Fruit fly (Drosophila melanogaster) whole organism, pupa: ENCODE results near the gene Obp19c.
A peak's percentile ranks its signal among the peaks of the same experiment; 100 is the strongest.

Experiments used
- CG10348 ChIP-seq: fragments of 200-800 bp; sonication (Bioruptor generic); IDR thresholded peaks from 2 replicates; pipeline ENCODE4 v1.3.6; 2022; ENCODE audit warnings: missing biosample characterization, missing genetic modification characterization
- CG12605 ChIP-seq: fragments of 200-800 bp; sonication (Bioruptor generic); IDR thresholded peaks from 2 replicates; pipeline ENCODE4 v1.3.6; 2022; ENCODE audit warnings: missing biosample characterization, missing genetic modification characterization
- CG13204 ChIP-seq: fragments of 200-800 bp; sonication (Bioruptor generic); optimal IDR thresholded peaks from 2 replicates; lab custom pipeline; 2018; ENCODE audit warnings: missing biosample characterization, mild to moderate bottlenecking, missing genetic modification characterization, moderate library complexity
- CG14655 ChIP-seq: fragments of 200-800 bp; sonication (Bioruptor generic); optimal IDR thresholded peaks from 3 replicates; lab custom pipeline; 2017; ENCODE audit warnings: mild to moderate bottlenecking, missing biosample characterization, missing genetic modification reagents, missing genetic modification characterization
- CG15710 ChIP-seq: fragments of 200-800 bp; sonication (Bioruptor generic); optimal IDR thresholded peaks from 2 replicates; lab custom pipeline; 2018; ENCODE audit warnings: missing biosample characterization, mild to moderate bottlenecking, missing genetic modification characterization, moderate library complexity
- CG17806 ChIP-seq: fragments of 200-800 bp; sonication (Bioruptor generic); optimal IDR thresholded peaks from 2 replicates; lab custom pipeline; 2018; ENCODE audit warnings: missing biosample characterization, mild to moderate bottlenecking, missing genetic modification characterization, moderate library complexity
- CG32121 ChIP-seq: fragments of 200-800 bp; sonication (Bioruptor generic); IDR thresholded peaks from 2 replicates; pipeline ENCODE4 v1.3.6; 2022; ENCODE audit warnings: missing biosample characterization, missing genetic modification characterization
- CG34367 ChIP-seq: fragments of 200-800 bp; sonication (Bioruptor generic); optimal IDR thresholded peaks from 2 replicates; lab custom pipeline; 2018; ENCODE audit warnings: missing biosample characterization, mild to moderate bottlenecking, missing genetic modification characterization
- CG4496 ChIP-seq: fragments of 200-800 bp; sonication (Bioruptor generic); IDR thresholded peaks from 3 replicates; pipeline ENCODE4 v1.3.6; 2022; ENCODE audit warnings: missing biosample characterization, missing genetic modification characterization
- CG8159 ChIP-seq: fragments of 200-800 bp; sonication (Bioruptor generic); optimal IDR thresholded peaks from 3 replicates; lab custom pipeline; 2018; ENCODE audit warnings: missing biosample characterization, mild to moderate bottlenecking, missing genetic modification characterization, moderate library complexity
- CG8301 ChIP-seq: fragments of 200-800 bp; sonication (Bioruptor generic); optimal IDR thresholded peaks from 2 replicates; lab custom pipeline; 2018; ENCODE audit warnings: missing biosample characterization, mild to moderate bottlenecking, missing genetic modification characterization
- CG9948 ChIP-seq: fragments of 200-800 bp; sonication (Bioruptor generic); optimal IDR thresholded peaks from 2 replicates; lab custom pipeline; 2018; ENCODE audit warnings: missing biosample characterization, mild to moderate bottlenecking, missing genetic modification characterization, moderate library complexity
- D1 ChIP-seq: fragments of 200-800 bp; sonication (Bioruptor generic); optimal IDR thresholded peaks from 2 replicates; lab custom pipeline; 2018; ENCODE audit warnings: missing biosample characterization, mild to moderate bottlenecking, missing genetic modification characterization, moderate library complexity
- EcR ChIP-seq: fragments of 200-800 bp; sonication (Bioruptor generic); optimal IDR thresholded peaks from 3 replicates; lab custom pipeline; 2019; ENCODE audit warnings: missing biosample characterization, missing genetic modification characterization, mild to moderate bottlenecking, moderate library complexity, missing genetic modification reagents
- Ets98B ChIP-seq: fragments of 200-800 bp; sonication (Bioruptor generic); IDR thresholded peaks from 2 replicates; pipeline ENCODE4 v1.3.6; 2022; ENCODE audit warnings: missing biosample characterization, missing genetic modification characterization
- Pif1A ChIP-seq: fragments of 200-800 bp; sonication (Bioruptor generic); optimal IDR thresholded peaks from 3 replicates; lab custom pipeline; 2016; ENCODE audit warnings: missing biosample characterization, missing genetic modification characterization
- Pif1B ChIP-seq: fragments of 200-800 bp; sonication (Bioruptor generic); optimal IDR thresholded peaks from 3 replicates; lab custom pipeline; 2016; ENCODE audit warnings: missing biosample characterization, missing genetic modification characterization
- Snoo ChIP-seq: fragments of 200-800 bp; sonication (Bioruptor generic); optimal IDR thresholded peaks from 3 replicates; lab custom pipeline; 2017; ENCODE audit warnings: missing biosample characterization, mild to moderate bottlenecking, missing genetic modification characterization, inconsistent platforms
- fd96Ca ChIP-seq: fragments of 200-800 bp; sonication (Bioruptor generic); IDR thresholded peaks from 3 replicates; pipeline ENCODE4 v1.3.6; 2022; ENCODE audit warnings: missing biosample characterization, missing genetic modification characterization
- gl ChIP-seq: fragments of 200-800 bp; sonication (Bioruptor generic); optimal IDR thresholded peaks from 2 replicates; lab custom pipeline; 2018; ENCODE audit warnings: missing biosample characterization, mild to moderate bottlenecking, missing genetic modification characterization
- rn ChIP-seq: fragments of 200-800 bp; sonication (Bioruptor generic); IDR thresholded peaks from 2 replicates; pipeline ENCODE4 v1.3.6; 2022; ENCODE audit warnings: missing biosample characterization, missing genetic modification characterization

Obp19c gene

dm6 chrX:20415444-20415843 is 3.3 kb downstream of the Obp19c start, which contains the start of gene Obp19a:
Obp19a (plus strand) TSS chrX:20415744.
- no peak for TF ChIP-seq CG12605 (GFP tag; lab: Robert Waterston, UW)
- no peak for TF ChIP-seq EcR (GFP tag; lab: Kevin White, UChicago)
- no peak for TF ChIP-seq gl (tag; lab: Kevin White, UChicago)
- TF ChIP-seq rn (GFP tag; lab: Robert Waterston, UW), result no peak
- TF ChIP-seq CG13204, result no peak
- TF ChIP-seq CG34367 (tag; lab: Kevin White, UChicago), result no peak
- TF ChIP-seq Snoo (tag; lab: Kevin White, UChicago), result no peak
- TF ChIP-seq CG14655, result no peak
- no peak for TF ChIP-seq D1 (tag; lab: Kevin White, UChicago)
- no peak for TF ChIP-seq Pif1A (GFP tag; lab: Kevin White, UChicago)

dm6 chrX:20414099-20414498 is 4.7 kb downstream of the Obp19c start, which contains the start of gene CG15458:
CG15458 (minus strand) TSS chrX:20414199.
- TF ChIP-seq CG32121 (no peak), CG34367 (tag; lab: Kevin White, UChicago) (no peak), CG12605 (GFP tag; lab: Robert Waterston, UW) (no peak), CG13204 (no peak), fd96Ca (no peak), Pif1B (GFP tag; lab: Kevin White, UChicago) (no peak), CG10348 (no peak), CG14655 (no peak), CG17806 (tag; lab: Kevin White, UChicago) (no peak), D1 (tag; lab: Kevin White, UChicago) (no peak), CG8301 (tag; lab: Kevin White, UChicago) (no peak), Snoo (tag; lab: Kevin White, UChicago) (no peak), rn (GFP tag; lab: Robert Waterston, UW) (no peak), CG8159 (tag; lab: Kevin White, UChicago) (no peak), Ets98B (GFP tag; lab: Robert Waterston, UW) (no peak)

DNA sequence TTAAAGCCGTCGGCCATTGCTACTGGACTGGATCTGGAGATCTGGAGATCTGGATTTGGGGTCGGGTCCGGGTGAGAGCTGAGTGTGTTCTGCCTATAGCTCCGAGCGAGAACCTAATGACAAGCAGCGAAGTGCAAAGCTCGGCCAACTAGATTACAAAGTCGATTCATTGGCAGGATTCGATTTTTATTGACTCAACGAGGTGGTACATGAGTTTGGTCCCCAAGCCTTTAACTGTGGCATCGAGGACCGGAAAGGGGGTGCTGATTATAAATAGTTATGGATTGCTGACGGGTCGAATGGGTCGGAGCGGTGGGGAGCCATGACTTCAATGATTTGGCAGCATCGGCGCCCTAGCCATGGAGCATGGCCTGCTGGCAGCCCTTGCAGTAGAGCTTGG is 5.3 kb downstream of the Obp19c start, which contains the start of gene CG15459:
TSS of gene CG15459 (minus strand) at position 101 of the 400 bp plus-strand sequence.
- no peak for TF ChIP-seq CG15710
- no peak for TF ChIP-seq D1 (tag; lab: Kevin White, UChicago)
- no peak for TF ChIP-seq CG10348
- TF ChIP-seq Ets98B (GFP tag; lab: Robert Waterston, UW), result no peak
- TF ChIP-seq Pif1A (GFP tag; lab: Kevin White, UChicago), result no peak
- no peak for TF ChIP-seq CG13204
- no peak for TF ChIP-seq rn (GFP tag; lab: Robert Waterston, UW)
- TF ChIP-seq CG8301 (tag; lab: Kevin White, UChicago), result no peak
- TF ChIP-seq CG12605 (GFP tag; lab: Robert Waterston, UW), result no peak
- no peak for TF ChIP-seq gl (tag; lab: Kevin White, UChicago)
- TF ChIP-seq CG8159 (tag; lab: Kevin White, UChicago), result no peak
- no peak for TF ChIP-seq fd96Ca

dm6 chrX:20411635-20412034 is 7.1 kb downstream of the Obp19c start:
- TF ChIP-seq CG8301 (tag; lab: Kevin White, UChicago) (no peak), rn (GFP tag; lab: Robert Waterston, UW) (no peak), Pif1A (GFP tag; lab: Kevin White, UChicago) (no peak), fd96Ca (no peak), CG9948 (tag; lab: Kevin White, UChicago) (no peak), EcR (GFP tag; lab: Kevin White, UChicago) (no peak), CG17806 (tag; lab: Kevin White, UChicago) (no peak), CG10348 (no peak)

- TF ChIP-seq CG34367 (tag; lab: Kevin White, UChicago) (peak; percentile 19), CG13204 (no peak), CG17806 (tag; lab: Kevin White, UChicago) (peak; percentile 20), rn (GFP tag; lab: Robert Waterston, UW) (no peak), CG15710 (peak; percentile 25), EcR (GFP tag; lab: Kevin White, UChicago) (no peak), Ets98B (GFP tag; lab: Robert Waterston, UW) (peak; percentile 47), CG14655 (no peak), CG9948 (tag; lab: Kevin White, UChicago) (no peak), fd96Ca (no peak; the same call in 2 of the 3 replicates), CG32121 (no peak; the same call in 1 of the 2 replicates), Snoo (tag; lab: Kevin White, UChicago) (no peak), CG8159 (tag; lab: Kevin White, UChicago) (peak; percentile 21), gl (tag; lab: Kevin White, UChicago) (no peak), Pif1A (GFP tag; lab: Kevin White, UChicago) (no peak), CG10348 (no peak), Pif1B (GFP tag; lab: Kevin White, UChicago) (no peak), D1 (tag; lab: Kevin White, UChicago) (no peak), CG8301 (tag; lab: Kevin White, UChicago) (no peak), CG12605 (GFP tag; lab: Robert Waterston, UW) (0 out of 2 replicates have a peak, but pooled peaks have one; percentile 9), CG4496 (GFP tag; lab: Robert Waterston, UW) (peak; percentile 44; the same call in 1 of the 3 replicates)
Measured at dm6 chrX:20394066-20394913, 24.5 kb downstream of the Obp19c start, which contains the start of gene HERC2. HERC2 (plus strand) TSS chrX:20394395.
